Worm (Caenorhabditis elegans): ENCODE results near the gene dnj-20.

Gene dnj-20

ce11 chrII:9603419-9603818 lies 20.6 kb downstream of the dnj-20 start:
- TF ChIP-seq sdc-2 (tag; optimal IDR thresholded peaks at IDR 0.05), result no peak
- no peak for TF ChIP-seq C08G9.2 (tag; optimal IDR thresholded peaks at IDR 0.05)
- TF ChIP-seq npax-4 (tag; optimal IDR thresholded peaks at IDR 0.05), result no peak
- TF ChIP-seq K02D7.2 (tag; optimal IDR thresholded peaks at IDR 0.05), result no peak
- no peak for TF ChIP-seq ceh-48 (tag; optimal IDR thresholded peaks at IDR 0.05)
- TF ChIP-seq ztf-16 (tag; optimal IDR thresholded peaks at IDR 0.05), result no peak
- TF ChIP-seq Y22D7AL.16 (tag; optimal IDR thresholded peaks at IDR 0.05), result no peak
- TF ChIP-seq pha-2 (tag; optimal IDR thresholded peaks at IDR 0.05), result no peak
- TF ChIP-seq ceh-45 (GFP tag; IDR thresholded peaks at IDR 0.05), result no peak
- TF ChIP-seq pros-1 (tag; optimal IDR thresholded peaks at IDR 0.05), result peak; percentile 41
- TF ChIP-seq nhr-11 (tag; optimal IDR thresholded peaks at IDR 0.05), result no peak
- TF ChIP-seq ceh-31 (tag; optimal IDR thresholded peaks at IDR 0.05), result peak; percentile 41
- TF ChIP-seq ahr-1 (tag; optimal IDR thresholded peaks at IDR 0.05), result no peak
- TF ChIP-seq eyg-1 (tag; optimal IDR thresholded peaks at IDR 0.05), result no peak
- no peak for TF ChIP-seq lim-6 (tag; optimal IDR thresholded peaks at IDR 0.05)
- peak; percentile 85 for TF ChIP-seq unc-55 (GFP tag; optimal IDR thresholded peaks at IDR 0.05)
- no peak for TF ChIP-seq ceh-30 (tag; optimal IDR thresholded peaks at IDR 0.05)
- TF ChIP-seq ets-4 (tag; optimal IDR thresholded peaks at IDR 0.05), result no peak
- TF ChIP-seq elt-2 (tag; optimal IDR thresholded peaks at IDR 0.05), result peak; percentile 59
- TF ChIP-seq K09A11.1 (tag; optimal IDR thresholded peaks at IDR 0.05; ENCODE audit: insufficient read depth), result no peak
- no peak for TF ChIP-seq ama-1 (optimal IDR thresholded peaks at IDR 0.05)
- no peak for TF ChIP-seq ceh-9 (tag; optimal IDR thresholded peaks at IDR 0.05)
- no peak for TF ChIP-seq ceh-24 (tag; optimal IDR thresholded peaks at IDR 0.05)
- no peak for TF ChIP-seq sox-2 (GFP tag; IDR thresholded peaks at IDR 0.05)
- TF ChIP-seq fkh-6 (tag; optimal IDR thresholded peaks at IDR 0.05), result no peak
- peak; percentile 55 for TF ChIP-seq tbx-2 (tag; optimal IDR thresholded peaks at IDR 0.05)
- no peak for TF ChIP-seq pat-9 (tag; optimal IDR thresholded peaks at IDR 0.05)
- TF ChIP-seq rnt-1 (tag; optimal IDR thresholded peaks at IDR 0.05), result peak; percentile 42
- no peak for TF ChIP-seq ceh-2 (tag; optimal IDR thresholded peaks at IDR 0.05)
- peak; percentile 76 for TF ChIP-seq nfya-1 (tag; optimal IDR thresholded peaks at IDR 0.05)
- TF ChIP-seq che-1 (tag; optimal IDR thresholded peaks at IDR 0.05), result no peak
- peak; percentile 2 for TF ChIP-seq ceh-34 (tag; optimal IDR thresholded peaks at IDR 0.05)
- no peak for TF ChIP-seq hlh-15 (tag; optimal IDR thresholded peaks at IDR 0.05)
- no peak for TF ChIP-seq hlh-8 (tag; optimal IDR thresholded peaks at IDR 0.05)
- no peak for TF ChIP-seq unc-86 (tag; optimal IDR thresholded peaks at IDR 0.05)
- TF ChIP-seq ceh-6 (GFP tag; optimal IDR thresholded peaks at IDR 0.05), result no peak
- TF ChIP-seq fax-1 (tag; optimal IDR thresholded peaks at IDR 0.05), result no peak
- TF ChIP-seq unc-3 (GFP tag; conservative IDR thresholded peaks at IDR 0.05), result no peak
- TF ChIP-seq unc-3 (tag; optimal IDR thresholded peaks at IDR 0.05), result no peak
- TF ChIP-seq sox-4 (tag; optimal IDR thresholded peaks at IDR 0.05), result no peak
- peak; percentile 62 for TF ChIP-seq F13H6.1 (tag; optimal IDR thresholded peaks at IDR 0.05)
- TF ChIP-seq tbx-7 (tag; optimal IDR thresholded peaks at IDR 0.05), result no peak
- no peak for TF ChIP-seq elt-4 (tag; optimal IDR thresholded peaks at IDR 0.05)
- no peak for TF ChIP-seq T23F11.4 (GFP tag; optimal IDR thresholded peaks at IDR 0.05)
- TF ChIP-seq madf-2 (tag; optimal IDR thresholded peaks at IDR 0.05), result no peak
- TF ChIP-seq ttx-3 (tag; optimal IDR thresholded peaks at IDR 0.05), result no peak
- TF ChIP-seq pag-3 (tag; optimal IDR thresholded peaks at IDR 0.05; ENCODE audit: borderline replicate concordance), result no peak
- TF ChIP-seq mec-3 (tag; optimal IDR thresholded peaks at IDR 0.05; ENCODE audit: borderline replicate concordance), result no peak
- no peak for TF ChIP-seq lin-11 (tag; optimal IDR thresholded peaks at IDR 0.05)
- peak; percentile 84 for TF ChIP-seq ceh-18 (tag; optimal IDR thresholded peaks at IDR 0.05)
- no peak for TF ChIP-seq gmeb-2 (tag; optimal IDR thresholded peaks at IDR 0.05)
- TF ChIP-seq C38D4.7 (GFP tag; optimal IDR thresholded peaks at IDR 0.05), result no peak
- TF ChIP-seq ref-2 (tag; optimal IDR thresholded peaks at IDR 0.05), result peak; percentile 10
- TF ChIP-seq odd-2 (tag; optimal IDR thresholded peaks at IDR 0.05), result no peak
- TF ChIP-seq dmd-4 (tag; optimal IDR thresholded peaks at IDR 0.05; ENCODE audit: borderline replicate concordance), result no peak
